Fruit fly (Drosophila melanogaster): ENCODE results near the gene CG1789.

The CG1789 gene

DNA sequence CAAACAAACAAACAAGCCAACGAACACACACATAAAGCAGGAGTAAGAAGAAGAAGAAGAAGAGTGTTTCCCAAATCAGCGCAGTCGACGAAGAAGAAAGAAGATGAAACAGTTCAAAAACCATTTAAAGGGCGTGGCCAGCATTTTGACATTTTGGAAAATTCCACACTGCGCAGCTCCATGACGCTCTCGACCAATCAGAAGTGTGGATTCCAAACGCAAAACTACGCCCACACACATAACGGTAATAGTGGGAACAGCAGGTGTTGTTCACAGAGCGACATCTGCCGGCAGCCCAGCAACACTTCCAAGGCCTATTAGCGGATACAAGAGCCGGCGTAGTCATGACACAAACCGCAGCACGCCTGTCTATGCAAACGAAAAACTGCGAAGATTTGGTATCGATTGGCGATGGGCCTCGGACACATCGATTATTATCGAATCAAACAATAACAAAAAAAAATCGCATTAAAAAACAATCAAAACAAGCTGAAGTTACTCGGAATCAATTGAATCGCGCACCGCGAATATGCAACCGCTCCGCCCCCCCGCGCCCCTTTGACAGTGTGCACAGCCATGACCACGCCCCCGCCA, 43.6 kb upstream of the CG1789 start, which contains the start of gene Rubicon (continued):
- no peak for TF ChIP-seq Eip74EF (GFP tag; optimal IDR thresholded peaks at IDR 0.05)
- no peak for TF ChIP-seq ase (GFP tag; IDR thresholded peaks at IDR 0.05)
- peak; percentile 97 for TF ChIP-seq ftz-f1 (GFP tag; optimal IDR thresholded peaks at IDR 0.05)
- no peak for TF ChIP-seq CG1529 (GFP tag; optimal IDR thresholded peaks at IDR 0.05)
- TF ChIP-seq NFAT (GFP tag; IDR thresholded peaks at IDR 0.05), result no peak
- TF ChIP-seq pita (GFP tag; optimal IDR thresholded peaks at IDR 0.05), result peak; percentile 97
- no peak for TF ChIP-seq sim (GFP tag; IDR thresholded peaks at IDR 0.05)
- TF ChIP-seq Ravus (GFP tag; IDR thresholded peaks at IDR 0.05), result no peak
- TF ChIP-seq dan (GFP tag; IDR thresholded peaks at IDR 0.05), result no peak
- TF ChIP-seq al (GFP tag; IDR thresholded peaks at IDR 0.05), result no peak
- no peak for TF ChIP-seq D19B (GFP tag; optimal IDR thresholded peaks at IDR 0.05)
- no peak for TF ChIP-seq CG4328 (GFP tag; optimal IDR thresholded peaks at IDR 0.05)
- TF ChIP-seq CG9609 (GFP tag; optimal IDR thresholded peaks at IDR 0.05), result no peak
- peak; percentile 86 for TF ChIP-seq nom (GFP tag; optimal IDR thresholded peaks at IDR 0.05)
- no peak for TF ChIP-seq Hmx (GFP tag; optimal IDR thresholded peaks at IDR 0.05)
- no peak for TF ChIP-seq CG7372 (GFP tag; IDR thresholded peaks at IDR 0.05)
- peak; percentile 95 for TF ChIP-seq Bgb (GFP tag; IDR thresholded peaks at IDR 0.05; ENCODE audit: partially characterized antibody)
- TF ChIP-seq CG2678 (tag; optimal IDR thresholded peaks at IDR 0.05), result peak; percentile 8
- TF ChIP-seq row (GFP tag; IDR thresholded peaks at IDR 0.05), result peak; percentile 46; the same call in 1 of the 3 replicates
- peak; percentile 64 for TF ChIP-seq gfzf (GFP tag; optimal IDR thresholded peaks at IDR 0.05)
- no peak for TF ChIP-seq CG10431 (GFP tag; optimal IDR thresholded peaks at IDR 0.05)
- no peak for TF ChIP-seq CG17328 (GFP tag; IDR thresholded peaks at IDR 0.05)
- TF ChIP-seq lab (GFP tag; optimal IDR thresholded peaks at IDR 0.05), result peak; percentile 56
- peak; percentile 88 for TF ChIP-seq CG11560 (tag; IDR thresholded peaks at IDR 0.05)
- TF ChIP-seq Elba2 (GFP tag; optimal IDR thresholded peaks at IDR 0.05), result no peak
- TF ChIP-seq psq (GFP tag; optimal IDR thresholded peaks at IDR 0.05), result no peak
- TF ChIP-seq Tbp (GFP tag; optimal IDR thresholded peaks at IDR 0.05), result no peak
- TF ChIP-seq esg (GFP tag; conservative IDR thresholded peaks at IDR 0.05), result no peak
- TF ChIP-seq stwl (tag; optimal IDR thresholded peaks at IDR 0.05), result peak; percentile 84
- no peak for TF ChIP-seq toy (GFP tag; IDR thresholded peaks at IDR 0.05)
- TF ChIP-seq CG3838 (GFP tag; optimal IDR thresholded peaks at IDR 0.05), result no peak
- TF ChIP-seq gt (GFP tag; IDR thresholded peaks at IDR 0.05), result no peak
- TF ChIP-seq CG4360 (GFP tag; IDR thresholded peaks at IDR 0.05), result no peak
- no peak for TF ChIP-seq CG8388 (GFP tag; optimal IDR thresholded peaks at IDR 0.05)
- TF ChIP-seq sima (GFP tag; optimal IDR thresholded peaks at IDR 0.05), result no peak
- no peak for TF ChIP-seq crol (GFP tag; IDR thresholded peaks at IDR 0.05)
- peak; percentile 38 for TF ChIP-seq CG15601 (tag; optimal IDR thresholded peaks at IDR 0.05)
- peak; percentile 48; the same call in 2 of the 3 replicates for TF ChIP-seq mld (GFP tag; IDR thresholded peaks at IDR 0.05; ENCODE audit: partially characterized antibody)
- peak; percentile 18 for TF ChIP-seq CG18262 (tag; optimal IDR thresholded peaks at IDR 0.05)
- peak; percentile 9 for TF ChIP-seq Antp (GFP tag; optimal IDR thresholded peaks at IDR 0.05)
- peak; percentile 1 for TF ChIP-seq wek (GFP tag; optimal IDR thresholded peaks at IDR 0.05)
- TF ChIP-seq hbn (GFP tag; IDR thresholded peaks at IDR 0.05; ENCODE audit: partially characterized antibody), result peak; percentile 86
- peak; percentile 96 for TF ChIP-seq CTCF (GFP tag; optimal IDR thresholded peaks at IDR 0.05)
- TF ChIP-seq abd-A (tag; optimal IDR thresholded peaks at IDR 0.05), result peak; percentile 86
- TF ChIP-seq ato (GFP tag; IDR thresholded peaks at IDR 0.05; ENCODE audit: partially characterized antibody), result peak; percentile 75
- peak; percentile 96 for TF ChIP-seq Nf-YB (GFP tag; optimal IDR thresholded peaks at IDR 0.05)
- peak; percentile 48 for TF ChIP-seq MTF-1 (GFP tag; optimal IDR thresholded peaks at IDR 0.05; ENCODE audit: borderline replicate concordance)
- TF ChIP-seq CG3065 (GFP tag; optimal IDR thresholded peaks at IDR 0.05), result peak; percentile 33
- peak; percentile 22; the same call in 1 of the 2 replicates for TF ChIP-seq cas (GFP tag; IDR thresholded peaks at IDR 0.05)
- TF ChIP-seq Asciz (GFP tag; optimal IDR thresholded peaks at IDR 0.05), result no peak
- peak; percentile 30 for TF ChIP-seq CG10979 (tag; optimal IDR thresholded peaks at IDR 0.05)

All from whole organism, embryonic.